Fruit fly (Drosophila melanogaster) whole organism, embryonic: ENCODE results near the gene Creld.
A peak's percentile ranks its signal among the peaks of the same experiment; 100 is the strongest.

ENCODE experiments used
- Adf1 ChIP-seq: fragments of 200-800 bp; sonication (Bioruptor generic); IDR thresholded peaks from 2 replicates; pipeline ENCODE4 v1.3.6; 2022; ENCODE audit warnings: missing biosample characterization, missing genetic modification characterization
- CG11504 ChIP-seq: fragments of 200-800 bp; sonication (Bioruptor generic); optimal IDR thresholded peaks from 3 replicates; lab custom pipeline; 2019; ENCODE audit warnings: missing biosample characterization, mild to moderate bottlenecking, missing genetic modification characterization, moderate library complexity
- CG14860 ChIP-seq: fragments of 200-800 bp; sonication (Bioruptor generic); IDR thresholded peaks from 3 replicates; pipeline ENCODE4 v1.3.6; 2022; ENCODE audit warnings: missing biosample characterization, missing genetic modification characterization; ENCODE audit not compliant: partially characterized antibody
- CG15073 ChIP-seq: fragments of 200-800 bp; sonication (Bioruptor generic); optimal IDR thresholded peaks from 2 replicates; lab custom pipeline; 2016; ENCODE audit warnings: missing biosample characterization, missing genetic modification characterization
- CG15269 ChIP-seq: fragments of 200-800 bp; sonication (Bioruptor generic); optimal IDR thresholded peaks from 2 replicates; lab custom pipeline; 2018; ENCODE audit warnings: missing biosample characterization, mild to moderate bottlenecking, missing genetic modification characterization, moderate library complexity
- CG2712 ChIP-seq: fragments of 200-800 bp; optimal IDR thresholded peaks from 3 replicates; lab custom pipeline; 2019; ENCODE audit warnings: missing biosample characterization, mild to moderate bottlenecking, missing genetic modification characterization, moderate library complexity
- CG30403 ChIP-seq: fragments of 200-800 bp; sonication (Bioruptor generic); optimal IDR thresholded peaks from 3 replicates; lab custom pipeline; 2016; ENCODE audit warnings: missing biosample characterization, missing genetic modification characterization
- CG33557 ChIP-seq: fragments of 200-800 bp; sonication (Bioruptor generic); optimal IDR thresholded peaks from 2 replicates; lab custom pipeline; 2019; ENCODE audit warnings: missing biosample characterization, mild to moderate bottlenecking, missing genetic modification characterization, moderate library complexity
- CG34422 ChIP-seq: fragments of 200-800 bp; sonication (Bioruptor generic); IDR thresholded peaks from 3 replicates; pipeline ENCODE4 v1.3.6; 2022; ENCODE audit warnings: missing biosample characterization, missing genetic modification characterization
- CG42726 ChIP-seq: fragments of 200-800 bp; sonication (Bioruptor generic); IDR thresholded peaks from 2 replicates; pipeline ENCODE4 v1.3.6; 2022; ENCODE audit warnings: missing biosample characterization, missing genetic modification characterization; ENCODE audit not compliant: partially characterized antibody
- CG6175 ChIP-seq: fragments of 200-800 bp; sonication (Bioruptor generic); IDR thresholded peaks from 3 replicates; pipeline ENCODE4 v1.3.6; 2022; ENCODE audit warnings: missing biosample characterization, missing genetic modification characterization
- CG6254 ChIP-seq: fragments of 200-800 bp; sonication (Bioruptor generic); optimal IDR thresholded peaks from 3 replicates; lab custom pipeline; 2017; ENCODE audit warnings: mild to moderate bottlenecking, missing biosample characterization, missing genetic modification reagents, missing genetic modification characterization
- CG6683 ChIP-seq: fragments of 200-800 bp; sonication (Bioruptor generic); optimal IDR thresholded peaks from 2 replicates; lab custom pipeline; 2017; ENCODE audit warnings: missing biosample characterization, mild to moderate bottlenecking, missing genetic modification characterization, missing genetic modification reagents
- CG7556 ChIP-seq: fragments of 200-800 bp; sonication (Bioruptor generic); optimal IDR thresholded peaks from 2 replicates; lab custom pipeline; 2017; ENCODE audit warnings: missing biosample characterization, mild to moderate bottlenecking, missing genetic modification characterization
- CG8924 ChIP-seq: fragments of 200-800 bp; optimal IDR thresholded peaks from 3 replicates; lab custom pipeline; 2019; ENCODE audit warnings: missing biosample characterization, mild to moderate bottlenecking, missing genetic modification characterization, moderate library complexity
- CG9876 ChIP-seq: fragments of 200-800 bp; sonication (Bioruptor generic); optimal IDR thresholded peaks from 2 replicates; lab custom pipeline; 2016; ENCODE audit warnings: missing biosample characterization, missing genetic modification characterization
- E2f1 ChIP-seq: fragments of 200-800 bp; sonication (Bioruptor generic); IDR thresholded peaks from 2 replicates; pipeline ENCODE4 v1.3.6; 2022; ENCODE audit warnings: missing biosample characterization, missing genetic modification characterization
- Elba2 ChIP-seq: fragments of 200-800 bp; sonication (Bioruptor generic); optimal IDR thresholded peaks from 3 replicates; lab custom pipeline; 2016; ENCODE audit warnings: missing biosample characterization, missing genetic modification characterization
- Ets97D ChIP-seq: fragments of 200-800 bp; sonication (Bioruptor generic); optimal IDR thresholded peaks from 3 replicates; lab custom pipeline; 2016; ENCODE audit warnings: missing biosample characterization, missing genetic modification characterization
- HLH54F ChIP-seq: fragments of 200-800 bp; sonication (Bioruptor generic); optimal IDR thresholded peaks from 3 replicates; lab custom pipeline; 2016; ENCODE audit warnings: missing biosample characterization, missing genetic modification characterization
- HLHmδ ChIP-seq: fragments of 200-800 bp; sonication (Bioruptor generic); optimal IDR thresholded peaks from 2 replicates; lab custom pipeline; 2018; ENCODE audit warnings: missing biosample characterization, mild to moderate bottlenecking, missing genetic modification characterization, moderate library complexity
- Hand ChIP-seq: fragments of 200-800 bp; sonication (Bioruptor generic); optimal IDR thresholded peaks from 2 replicates; lab custom pipeline; 2017; ENCODE audit warnings: mild to moderate bottlenecking, missing biosample characterization, missing genetic modification reagents, missing genetic modification characterization
- Med ChIP-seq: fragments of 200-800 bp; sonication (Bioruptor generic); peaks from one replicate; lab custom pipeline; 2016; ENCODE audit warnings: missing biosample characterization, missing genetic modification characterization, mild to moderate bottlenecking, inconsistent platforms, moderate library complexity
- Mes4 ChIP-seq: fragments of 200-800 bp; sonication (Bioruptor generic); optimal IDR thresholded peaks from 2 replicates; lab custom pipeline; 2016; ENCODE audit warnings: missing biosample characterization, missing genetic modification characterization
- Oli ChIP-seq: fragments of 200-800 bp; sonication (Bioruptor generic); optimal IDR thresholded peaks from 2 replicates; lab custom pipeline; 2018; ENCODE audit warnings: missing biosample characterization, mild to moderate bottlenecking, missing genetic modification characterization, moderate library complexity
- Opbp ChIP-seq: fragments of 200-800 bp; sonication (Bioruptor generic); IDR thresholded peaks from 3 replicates; pipeline ENCODE4 v1.3.6; 2022; ENCODE audit warnings: missing biosample characterization, missing genetic modification characterization; ENCODE audit not compliant: partially characterized antibody
- Side ChIP-seq: fragments of 200-800 bp; sonication (Bioruptor generic); optimal IDR thresholded peaks from 2 replicates; lab custom pipeline; 2016; ENCODE audit warnings: missing biosample characterization, missing genetic modification characterization
- Sry-δ ChIP-seq: fragments of 200-800 bp; sonication (Bioruptor generic); optimal IDR thresholded peaks from 2 replicates; lab custom pipeline; 2016; ENCODE audit warnings: missing biosample characterization, missing genetic modification characterization
- Tbp ChIP-seq: fragments of >200 bp; optimal IDR thresholded peaks from 2 replicates; lab custom pipeline; 2018; ENCODE audit warnings: missing biosample characterization, missing genetic modification characterization
- Trl ChIP-seq, 3 experiments: fragments of >200 bp in 2 of 3; fragments of 200-800 bp in 1 of 3; sonication (Bioruptor generic) in 1 of 3; optimal IDR thresholded peaks; 2 replicates in 1 of 3; 3 replicates in 2 of 3; lab custom pipeline; 2016 to 2017; ENCODE audit warnings: missing biosample characterization in 1 of 3, missing genetic modification characterization in 1 of 3
- Xrp1 ChIP-seq: fragments of 200-800 bp; sonication (Bioruptor generic); IDR thresholded peaks from 2 replicates; pipeline ENCODE4 v1.3.6; 2022; ENCODE audit warnings: missing biosample characterization, missing genetic modification characterization
- ab ChIP-seq: fragments of 200-800 bp; sonication (Bioruptor generic); optimal IDR thresholded peaks from 2 replicates; lab custom pipeline; 2016; ENCODE audit warnings: missing biosample characterization, missing genetic modification characterization
- ap ChIP-seq: fragments of 200-800 bp; sonication (Bioruptor generic); IDR thresholded peaks from 2 replicates; pipeline ENCODE4 v1.3.6; 2022; ENCODE audit warnings: missing biosample characterization, missing genetic modification characterization
- chm ChIP-seq: fragments of 200-800 bp; sonication (Bioruptor generic); IDR thresholded peaks from 2 replicates; pipeline ENCODE4 v1.3.6; 2022; ENCODE audit warnings: missing biosample characterization, missing genetic modification characterization
- ci ChIP-seq: fragments of 200-800 bp; sonication (Bioruptor generic); IDR thresholded peaks from 3 replicates; pipeline ENCODE4 v1.3.6; 2022; ENCODE audit warnings: missing biosample characterization, missing genetic modification characterization
- dati ChIP-seq: fragments of 200-800 bp; sonication (Bioruptor generic); IDR thresholded peaks from 2 replicates; pipeline ENCODE4 v1.3.6; 2022; ENCODE audit warnings: missing biosample characterization, missing genetic modification characterization
- dmrt11E ChIP-seq: fragments of 200-800 bp; sonication (Bioruptor generic); optimal IDR thresholded peaks from 3 replicates; lab custom pipeline; 2018; ENCODE audit warnings: missing biosample characterization, mild to moderate bottlenecking, missing genetic modification characterization, moderate library complexity
- dpn ChIP-seq, 2 experiments: fragments of 200-800 bp; sonication (Bioruptor generic); optimal IDR thresholded peaks; 3 replicates each; lab custom pipeline; 2016; ENCODE audit warnings: missing biosample characterization in 2 of 2, missing genetic modification characterization in 2 of 2
- gce ChIP-seq: fragments of 200-800 bp; sonication (Bioruptor generic); IDR thresholded peaks from 3 replicates; pipeline ENCODE4 v1.3.6; 2022; ENCODE audit warnings: missing biosample characterization, missing genetic modification characterization
- lola ChIP-seq, 3 experiments: fragments of >200 bp in 2 of 3; fragments of 200-800 bp in 1 of 3; sonication (Bioruptor generic) in 1 of 3; optimal IDR thresholded peaks; 2 replicates each; lab custom pipeline; 2017 to 2019; ENCODE audit warnings: missing biosample characterization in 3 of 3, missing genetic modification characterization in 3 of 3, mild to moderate bottlenecking in 1 of 3, moderate library complexity in 1 of 3
- pfk ChIP-seq: fragments of 200-800 bp; sonication (Bioruptor generic); optimal IDR thresholded peaks from 2 replicates; lab custom pipeline; 2018; ENCODE audit warnings: missing biosample characterization, mild to moderate bottlenecking, missing genetic modification characterization, moderate library complexity
- pnt ChIP-seq: fragments of 200-800 bp; sonication (Bioruptor generic); optimal IDR thresholded peaks from 3 replicates; lab custom pipeline; 2016; ENCODE audit warnings: missing biosample characterization, missing genetic modification characterization
- ranshi ChIP-seq: fragments of 200-800 bp; sonication (Bioruptor generic); IDR thresholded peaks from 2 replicates; pipeline ENCODE4 v1.3.6; 2022; ENCODE audit warnings: missing biosample characterization, missing genetic modification characterization
- scrt ChIP-seq: fragments of 200-800 bp; sonication (Bioruptor generic); optimal IDR thresholded peaks from 2 replicates; lab custom pipeline; 2018; ENCODE audit warnings: missing biosample characterization, mild to moderate bottlenecking, missing genetic modification characterization, moderate library complexity
- tap ChIP-seq: fragments of 200-800 bp; optimal IDR thresholded peaks from 3 replicates; lab custom pipeline; 2019; ENCODE audit warnings: missing biosample characterization, mild to moderate bottlenecking, missing genetic modification characterization, moderate library complexity
- tll ChIP-seq, 2 experiments: fragments of 200-800 bp in 1 of 2; fragments of >200 bp in 1 of 2; sonication (Bioruptor generic) in 1 of 2; optimal IDR thresholded peaks; 2 replicates each; lab custom pipeline; 2017 to 2019; ENCODE audit warnings: missing biosample characterization in 2 of 2, missing genetic modification characterization in 2 of 2, mild to moderate bottlenecking in 1 of 2, moderate library complexity in 1 of 2
- zen2 ChIP-seq: fragments of 200-800 bp; sonication (Bioruptor generic); IDR thresholded peaks from 3 replicates; pipeline ENCODE4 v1.3.6; 2022; ENCODE audit warnings: missing biosample characterization, missing genetic modification characterization; ENCODE audit not compliant: partially characterized antibody

Gene Creld

dm6 chr2L:128977-129941 is 27.1 kb downstream of the Creld start (continued):
- TF ChIP-seq CG7556 (GFP tag; lab: Kevin White, UChicago), result peak; percentile 1
- TF ChIP-seq Ets97D (GFP tag; lab: Kevin White, UChicago), result no peak
- TF ChIP-seq scrt (GFP tag; lab: Kevin White, UChicago), result peak; percentile 59
- peak; percentile 33; the same call in 1 of the 3 replicates for TF ChIP-seq CG14860 (GFP tag; lab: Robert Waterston, UW)
- peak; percentile 32; the same call in 1 of the 3 replicates for TF ChIP-seq CG6175
- TF ChIP-seq Mes4 (GFP tag; lab: Kevin White, UChicago), result peak; percentile 10
- no peak for TF ChIP-seq ap
- TF ChIP-seq CG42726 (GFP tag; lab: Robert Waterston, UW), result peak; percentile 67; the same call in 1 of the 2 replicates
- TF ChIP-seq Hand (GFP tag; lab: Kevin White, UChicago), result peak; percentile 33
- TF ChIP-seq Side (GFP tag; lab: Kevin White, UChicago), result peak; percentile 46
- no peak; the same call in 1 of the 2 replicates for TF ChIP-seq E2f1 (GFP tag; lab: Robert Waterston, UW)
- peak; percentile 67 for TF ChIP-seq Adf1 (GFP tag; lab: Robert Waterston, UW)
- TF ChIP-seq CG9876, result no peak
- TF ChIP-seq ab (GFP tag; lab: Kevin White, UChicago), result no peak
- TF ChIP-seq Xrp1 (GFP tag; lab: Robert Waterston, UW), result no peak; the same call in 1 of the 2 replicates
- no peak for TF ChIP-seq CG6683 (GFP tag; lab: Kevin White, UChicago)
- peak; percentile 2 for TF ChIP-seq Sry-δ
- TF ChIP-seq CG6254 (GFP tag; lab: Kevin White, UChicago), result peak; percentile 53
- no peak for TF ChIP-seq CG15073
- peak; percentile 18 for TF ChIP-seq CG33557 (GFP tag; lab: Kevin White, UChicago)
- no peak for TF ChIP-seq Oli
- TF ChIP-seq CG8924 (tag; lab: Kevin White, UChicago), result peak; percentile 53
- TF ChIP-seq gce, result peak; percentile 31; the same call in 2 of the 3 replicates
- TF ChIP-seq zen2, result no peak
- peak; percentile 56 for TF ChIP-seq HLHmδ
- TF ChIP-seq tll (GFP tag; optimal IDR thresholded peaks at IDR 0.05; lab: Kevin White, UChicago), result no peak
- no peak for TF ChIP-seq pnt (GFP tag; lab: Kevin White, UChicago)
- TF ChIP-seq pfk (GFP tag; lab: Kevin White, UChicago), result peak; percentile 57
- TF ChIP-seq Tbp (GFP tag; lab: Kevin White, UChicago), result no peak
- peak; percentile 18 for TF ChIP-seq CG15269 (tag; lab: Kevin White, UChicago)
- peak; percentile 33 for TF ChIP-seq HLH54F (GFP tag; lab: Kevin White, UChicago)
- peak; percentile 40 for TF ChIP-seq CG2712 (tag; lab: Kevin White, UChicago)
- TF ChIP-seq tap (tag; lab: Kevin White, UChicago), result peak; percentile 8
- TF ChIP-seq ranshi (GFP tag; lab: Robert Waterston, UW), result no peak
- no peak for TF ChIP-seq lola (GFP tag; optimal IDR thresholded peaks at IDR 0.05; lab: Kevin White, UChicago)
- peak; percentile 71; the same call in 2 of the 3 replicates for TF ChIP-seq ci
- peak; percentile 88 to 90 for TF ChIP-seq Trl (optimal IDR thresholded peaks at IDR 0.05; lab: Kevin White, UChicago)
- TF ChIP-seq Trl (GFP tag; optimal IDR thresholded peaks at IDR 0.05; lab: Kevin White, UChicago), result peak; percentile 50
- peak in 1 of 2 experiments; percentile 14 for TF ChIP-seq dpn (GFP tag; optimal IDR thresholded peaks at IDR 0.05; lab: Kevin White, UChicago)
- TF ChIP-seq Opbp (GFP tag; lab: Robert Waterston, UW), result peak; percentile 69; the same call in 2 of the 3 replicates
- TF ChIP-seq dati (GFP tag; lab: Robert Waterston, UW), result no peak
- TF ChIP-seq CG30403 (GFP tag; lab: Kevin White, UChicago), result no peak
- TF ChIP-seq CG11504 (tag; lab: Kevin White, UChicago), result no peak
- TF ChIP-seq dmrt11E (tag; lab: Kevin White, UChicago), result no peak
- peak; percentile 91 for TF ChIP-seq chm (GFP tag; lab: Robert Waterston, UW)
- peak; percentile 96 for TF ChIP-seq Med (GFP tag; lab: Kevin White, UChicago)
- no peak for TF ChIP-seq Elba2 (GFP tag; lab: Kevin White, UChicago)
- peak; percentile 64; the same call in 2 of the 3 replicates for TF ChIP-seq CG34422 (GFP tag; lab: Robert Waterston, UW)
